Worm (Caenorhabditis elegans) whole organism, midembryonic: ENCODE results near the gene pcm-1.

Experiments used
- cog-1 ChIP-seq: sonication (generic microtip); optimal IDR thresholded peaks from 2 replicates; lab custom pipeline; 2016; ENCODE audit warnings: missing genetic modification characterization, missing compliant biosample characterization
- flt-1 ChIP-seq: fragments of 200-800 bp; sonication (Bioruptor generic); IDR thresholded peaks from 2 replicates; pipeline ENCODE4 v1.3.6; 2022; ENCODE audit warnings: missing genetic modification characterization, missing compliant biosample characterization
- med-1 ChIP-seq: sonication (generic microtip); optimal IDR thresholded peaks from 2 replicates; lab custom pipeline; 2017; ENCODE audit warnings: missing genetic modification characterization, mild to moderate bottlenecking, missing compliant biosample characterization, antibody characterized with exemption, missing genetic modification reagents; ENCODE audit not compliant: insufficient read depth
- tab-1 ChIP-seq: fragments of 200-800 bp; sonication (Bioruptor generic); IDR thresholded peaks from 2 replicates; pipeline ENCODE4 v1.3.6; 2022; ENCODE audit warnings: missing genetic modification characterization, missing compliant biosample characterization
- ztf-23 ChIP-seq: fragments of 200-800 bp; sonication (Bioruptor generic); IDR thresholded peaks from 2 replicates; pipeline ENCODE4 v1.3.6; 2022; ENCODE audit warnings: missing genetic modification reagents, missing genetic modification characterization, missing compliant biosample characterization
- ztf-29 ChIP-seq: fragments of 200-800 bp; sonication (Bioruptor generic); IDR thresholded peaks from 2 replicates; pipeline ENCODE4 v1.3.6; 2022; ENCODE audit warnings: missing genetic modification reagents, missing genetic modification characterization, missing compliant biosample characterization

DNA sequence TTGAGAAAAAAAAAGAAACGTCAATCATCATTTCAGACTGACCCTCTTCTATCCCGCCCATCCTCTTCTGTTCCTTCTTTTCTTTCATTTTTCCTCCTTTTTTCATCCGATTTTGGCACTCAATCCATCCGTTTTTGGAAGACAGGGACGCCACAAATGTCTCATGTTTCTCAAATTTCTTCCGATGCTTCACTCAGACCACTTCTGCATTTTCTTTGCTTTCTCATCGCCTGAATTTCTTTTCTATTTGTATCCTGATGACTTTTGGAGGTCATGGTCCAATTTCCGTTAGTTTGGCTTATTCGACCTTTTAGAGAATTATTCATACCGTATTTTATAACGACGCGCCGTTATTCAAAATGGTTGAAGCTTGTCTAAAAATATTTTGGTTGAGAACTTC is 8.9 kb upstream of the pcm-1 start:
- TF ChIP-seq flt-1 (GFP tag; lab: Robert Waterston, UW) = no peak
- no peak for TF ChIP-seq ztf-23 (GFP tag; lab: Robert Waterston, UW)
- TF ChIP-seq tab-1 (GFP tag; lab: Robert Waterston, UW) = no peak
- TF ChIP-seq cog-1 (tag; lab: Kevin White, UChicago) = no peak
- no peak for TF ChIP-seq med-1 (GFP tag; lab: Kevin White, UChicago)
- TF ChIP-seq ztf-29 (GFP tag; lab: Robert Waterston, UW) = no peak
